Fruit fly (Drosophila melanogaster) whole organism, embryonic: Measurements from ENCODE around the gene CG13601.

Source experiments
- Abd-B ChIP-seq: fragments of 200-800 bp; sonication (Bioruptor generic); optimal IDR thresholded peaks from 2 replicates; lab custom pipeline; 2018; ENCODE audit warnings: missing biosample characterization, mild to moderate bottlenecking, missing genetic modification characterization, moderate library complexity
- Adf1 ChIP-seq: fragments of 200-800 bp; sonication (Bioruptor generic); IDR thresholded peaks from 2 replicates; pipeline ENCODE4 v1.3.6; 2022; ENCODE audit warnings: missing biosample characterization, missing genetic modification characterization
- Atf6 ChIP-seq: fragments of 200-800 bp; sonication (Bioruptor generic); IDR thresholded peaks from 2 replicates; pipeline ENCODE4 v1.3.6; 2022; ENCODE audit warnings: missing biosample characterization, missing genetic modification characterization
- C15 ChIP-seq: fragments of 200-800 bp; sonication (Bioruptor generic); IDR thresholded peaks from 3 replicates; pipeline ENCODE4 v1.3.6; 2022; ENCODE audit warnings: missing biosample characterization, missing genetic modification characterization
- CG10565 ChIP-seq: fragments of 200-800 bp; sonication (Bioruptor generic); optimal IDR thresholded peaks from 3 replicates; lab custom pipeline; 2016; ENCODE audit warnings: missing biosample characterization, mild to moderate bottlenecking, missing genetic modification characterization
- CG1233 ChIP-seq: fragments of 200-800 bp; sonication (Bioruptor generic); optimal IDR thresholded peaks from 4 replicates; lab custom pipeline; 2018; ENCODE audit warnings: missing biosample characterization, mild to moderate bottlenecking, missing genetic modification characterization
- CG12659 ChIP-seq: fragments of 200-800 bp; sonication (Bioruptor generic); optimal IDR thresholded peaks from 3 replicates; lab custom pipeline; 2017; ENCODE audit warnings: mild to moderate bottlenecking, missing biosample characterization, missing genetic modification reagents, missing genetic modification characterization
- CG14667 ChIP-seq: fragments of 200-800 bp; sonication (Bioruptor generic); IDR thresholded peaks from 2 replicates; pipeline ENCODE4 v1.3.6; 2022; ENCODE audit warnings: missing biosample characterization, missing genetic modification characterization
- CG18011 ChIP-seq: fragments of 200-800 bp; sonication (Bioruptor generic); optimal IDR thresholded peaks from 2 replicates; lab custom pipeline; 2017; ENCODE audit warnings: missing biosample characterization, missing genetic modification characterization, mild to moderate bottlenecking, moderate library complexity, missing genotype
- CG2199 ChIP-seq: fragments of 200-800 bp; sonication (Bioruptor generic); IDR thresholded peaks from 3 replicates; pipeline ENCODE4 v1.3.6; 2022; ENCODE audit warnings: missing biosample characterization, missing genetic modification characterization
- CG31365 ChIP-seq: fragments of 200-800 bp; sonication (Bioruptor generic); optimal IDR thresholded peaks from 2 replicates; lab custom pipeline; 2018; ENCODE audit warnings: missing biosample characterization, mild to moderate bottlenecking, missing genetic modification characterization
- CG31441 ChIP-seq: fragments of 200-800 bp; sonication (Bioruptor generic); IDR thresholded peaks from 2 replicates; pipeline ENCODE4 v1.3.6; 2022; ENCODE audit warnings: missing biosample characterization, missing genetic modification characterization
- CG34422 ChIP-seq: fragments of 200-800 bp; sonication (Bioruptor generic); IDR thresholded peaks from 3 replicates; pipeline ENCODE4 v1.3.6; 2022; ENCODE audit warnings: missing biosample characterization, missing genetic modification characterization
- CG5245 ChIP-seq: fragments of 200-800 bp; sonication (Bioruptor generic); optimal IDR thresholded peaks from 3 replicates; lab custom pipeline; 2016; ENCODE audit warnings: missing biosample characterization, missing genetic modification characterization
- CG6175 ChIP-seq: fragments of 200-800 bp; sonication (Bioruptor generic); IDR thresholded peaks from 3 replicates; pipeline ENCODE4 v1.3.6; 2022; ENCODE audit warnings: missing biosample characterization, missing genetic modification characterization
- CG6654 ChIP-seq: fragments of 200-800 bp; sonication (Bioruptor generic); optimal IDR thresholded peaks from 2 replicates; lab custom pipeline; 2017; ENCODE audit warnings: missing biosample characterization, mild to moderate bottlenecking, missing genetic modification characterization
- CG6813 ChIP-seq: fragments of 200-800 bp; sonication (Bioruptor generic); optimal IDR thresholded peaks from 2 replicates; lab custom pipeline; 2017; ENCODE audit warnings: missing biosample characterization, missing genetic modification characterization, mild to moderate bottlenecking, moderate library complexity, missing genetic modification reagents
- CG7745 ChIP-seq: fragments of 200-800 bp; sonication (Bioruptor generic); optimal IDR thresholded peaks from 2 replicates; lab custom pipeline; 2018; ENCODE audit warnings: missing biosample characterization, mild to moderate bottlenecking, missing genetic modification characterization, moderate library complexity
- CG8924 ChIP-seq: fragments of 200-800 bp; optimal IDR thresholded peaks from 3 replicates; lab custom pipeline; 2019; ENCODE audit warnings: missing biosample characterization, mild to moderate bottlenecking, missing genetic modification characterization, moderate library complexity
- Dp ChIP-seq: fragments of 200-800 bp; sonication (Bioruptor generic); optimal IDR thresholded peaks from 2 replicates; lab custom pipeline; 2018; ENCODE audit warnings: missing biosample characterization, mild to moderate bottlenecking, missing genetic modification characterization, moderate library complexity
- ERR ChIP-seq: fragments of 200-800 bp; sonication (Bioruptor generic); optimal IDR thresholded peaks from 2 replicates; lab custom pipeline; 2016; ENCODE audit warnings: missing biosample characterization, missing genetic modification characterization
- Fer3 ChIP-seq: fragments of 200-800 bp; sonication (Bioruptor generic); optimal IDR thresholded peaks from 2 replicates; lab custom pipeline; 2018; ENCODE audit warnings: missing biosample characterization, mild to moderate bottlenecking, missing genetic modification characterization, moderate library complexity
- Lim3 ChIP-seq: fragments of 200-800 bp; sonication (Bioruptor generic); IDR thresholded peaks from 2 replicates; pipeline ENCODE4 v1.3.6; 2022; ENCODE audit warnings: missing biosample characterization, missing genetic modification characterization
- Pdp1 ChIP-seq, 2 experiments: fragments of 200-800 bp; sonication (Bioruptor generic); optimal IDR thresholded peaks; 3 replicates each; lab custom pipeline; 2016; ENCODE audit warnings: missing biosample characterization in 2 of 2, missing genetic modification characterization in 2 of 2, mild to moderate bottlenecking in 1 of 2, moderate library complexity in 1 of 2
- Sox102F ChIP-seq: fragments of 200-800 bp; sonication (Bioruptor generic); optimal IDR thresholded peaks from 2 replicates; lab custom pipeline; 2018; ENCODE audit warnings: missing biosample characterization, mild to moderate bottlenecking, missing genetic modification characterization, moderate library complexity
- Ssrp ChIP-seq: fragments of 200-800 bp; sonication (Bioruptor generic); optimal IDR thresholded peaks from 2 replicates; lab custom pipeline; 2018; ENCODE audit warnings: missing biosample characterization, mild to moderate bottlenecking, missing genetic modification characterization, moderate library complexity
- Stat92E ChIP-seq, 3 experiments: fragments of >200 bp in 2 of 3; fragments of 200-800 bp in 1 of 3; sonication (Bioruptor generic) in 1 of 3; optimal IDR thresholded peaks; 2 replicates each; lab custom pipeline; 2017 to 2019; ENCODE audit warnings: missing biosample characterization in 3 of 3, missing genetic modification characterization in 3 of 3, mild to moderate bottlenecking in 1 of 3, moderate library complexity in 1 of 3
- Tbp ChIP-seq: fragments of >200 bp; optimal IDR thresholded peaks from 2 replicates; lab custom pipeline; 2018; ENCODE audit warnings: missing biosample characterization, missing genetic modification characterization
- Xrp1 ChIP-seq: fragments of 200-800 bp; sonication (Bioruptor generic); IDR thresholded peaks from 2 replicates; pipeline ENCODE4 v1.3.6; 2022; ENCODE audit warnings: missing biosample characterization, missing genetic modification characterization
- YL-1 ChIP-seq: fragments of 200-800 bp; sonication (Bioruptor generic); optimal IDR thresholded peaks from 3 replicates; lab custom pipeline; 2017; ENCODE audit warnings: missing biosample characterization, mild to moderate bottlenecking, missing genetic modification characterization
- abd-A ChIP-seq: fragments of 200-800 bp; sonication (Bioruptor generic); optimal IDR thresholded peaks from 3 replicates; lab custom pipeline; 2019; ENCODE audit warnings: missing biosample characterization, mild to moderate bottlenecking, missing genetic modification characterization, moderate library complexity
- ac ChIP-seq: fragments of 200-800 bp; sonication (Bioruptor generic); optimal IDR thresholded peaks from 3 replicates; lab custom pipeline; 2017; ENCODE audit warnings: missing biosample characterization, mild to moderate bottlenecking, missing genetic modification characterization
- ara ChIP-seq: fragments of 200-800 bp; sonication (Bioruptor generic); IDR thresholded peaks from 2 replicates; pipeline ENCODE4 v1.3.6; 2022; ENCODE audit warnings: missing biosample characterization, missing genetic modification characterization
- corto ChIP-seq: fragments of 200-800 bp; sonication (Bioruptor generic); optimal IDR thresholded peaks from 2 replicates; lab custom pipeline; 2016; ENCODE audit warnings: missing biosample characterization, mild to moderate bottlenecking, missing genetic modification characterization, moderate library complexity
- eyg ChIP-seq: fragments of 200-800 bp; sonication (Bioruptor generic); optimal IDR thresholded peaks from 3 replicates; lab custom pipeline; 2016; ENCODE audit warnings: missing biosample characterization, missing genetic modification characterization
- gcm ChIP-seq: fragments of 200-800 bp; sonication (Bioruptor generic); optimal IDR thresholded peaks from 2 replicates; lab custom pipeline; 2019; ENCODE audit warnings: missing biosample characterization, mild to moderate bottlenecking, missing genetic modification characterization, moderate library complexity
- grn ChIP-seq: fragments of 200-800 bp; sonication (Bioruptor generic); optimal IDR thresholded peaks from 3 replicates; lab custom pipeline; 2017; ENCODE audit warnings: missing biosample characterization, missing genetic modification characterization
- gsb-n ChIP-seq: fragments of 200-800 bp; sonication (Bioruptor generic); optimal IDR thresholded peaks from 3 replicates; lab custom pipeline; 2018; ENCODE audit warnings: missing biosample characterization, mild to moderate bottlenecking, missing genetic modification characterization
- ham ChIP-seq: fragments of 200-800 bp; sonication (Bioruptor generic); IDR thresholded peaks from 2 replicates; pipeline ENCODE4 v1.3.6; 2022; ENCODE audit warnings: missing biosample characterization, missing genetic modification characterization
- lmd ChIP-seq: fragments of 200-800 bp; sonication (Bioruptor generic); IDR thresholded peaks from 2 replicates; pipeline ENCODE4 v1.3.6; 2022; ENCODE audit warnings: missing biosample characterization, missing genetic modification characterization
- lov ChIP-seq, 2 experiments: fragments of 200-800 bp in 1 of 2; fragments of >200 bp in 1 of 2; sonication (Bioruptor generic) in 1 of 2; IDR thresholded peaks in 1 of 2; optimal IDR thresholded peaks in 1 of 2; 2 replicates in 1 of 2; 3 replicates in 1 of 2; pipeline versions ENCODE4 v1.3.6 to Lab custom; 2017 to 2022; ENCODE audit warnings: missing biosample characterization in 1 of 2, missing genetic modification characterization in 1 of 2
- pan ChIP-seq, 4 experiments: fragments of >200 bp in 3 of 4; fragments of 200-800 bp in 1 of 4; sonication (Bioruptor generic) in 1 of 4; optimal IDR thresholded peaks in 3 of 4; IDR thresholded peaks in 1 of 4; 2 replicates each; pipeline versions ENCODE4 v1.3.6 to Lab custom; 2017 to 2022; ENCODE audit warnings: missing biosample characterization in 2 of 4, missing genetic modification characterization in 2 of 4, mixed read lengths in 1 of 4
- pnt ChIP-seq: fragments of 200-800 bp; sonication (Bioruptor generic); optimal IDR thresholded peaks from 3 replicates; lab custom pipeline; 2016; ENCODE audit warnings: missing biosample characterization, missing genetic modification characterization
- tin ChIP-seq: fragments of 200-800 bp; sonication (Bioruptor generic); optimal IDR thresholded peaks from 3 replicates; lab custom pipeline; 2016; ENCODE audit warnings: missing biosample characterization, missing genetic modification characterization
- tll ChIP-seq, 2 experiments: fragments of 200-800 bp in 1 of 2; fragments of >200 bp in 1 of 2; sonication (Bioruptor generic) in 1 of 2; optimal IDR thresholded peaks; 2 replicates each; lab custom pipeline; 2017 to 2019; ENCODE audit warnings: missing biosample characterization in 2 of 2, missing genetic modification characterization in 2 of 2, mild to moderate bottlenecking in 1 of 2, moderate library complexity in 1 of 2
- vnd ChIP-seq: fragments of 200-800 bp; sonication (Bioruptor generic); IDR thresholded peaks from 3 replicates; pipeline ENCODE4 v1.3.6; 2022; ENCODE audit warnings: missing biosample characterization, missing genetic modification characterization; ENCODE audit not compliant: partially characterized antibody

Gene CG13601

dm6 chr3R:23933684-23934575, 6.5 kb upstream of the CG13601 start, which contains the start of gene CG5854 (continued):
- TF ChIP-seq pnt (GFP tag; lab: Kevin White, UChicago) (peak; percentile 48), CG31365 (tag; lab: Kevin White, UChicago) (peak; percentile 43), vnd (GFP tag; lab: Robert Waterston, UW) (no peak), CG34422 (GFP tag; lab: Robert Waterston, UW) (peak; percentile 63; the same call in 2 of the 3 replicates), Abd-B (GFP tag; lab: Kevin White, UChicago) (peak; percentile 33), CG14667 (peak; percentile 64), CG6654 (GFP tag; lab: Kevin White, UChicago) (peak; percentile 69), ara (GFP tag; lab: Robert Waterston, UW) (peak; percentile 63; the same call in 1 of the 2 replicates), CG2199 (GFP tag; lab: Robert Waterston, UW) (no peak), tin (GFP tag; lab: Kevin White, UChicago) (peak; percentile 77), abd-A (tag; lab: Kevin White, UChicago) (no peak), pan (optimal IDR thresholded peaks at IDR 0.05; lab: Kevin White, UChicago) (no peak), pan (GFP tag; optimal IDR thresholded peaks at IDR 0.05 in 1 of 2, IDR thresholded peaks at IDR 0.05 in 1 of 2) (peak in 1 of 2 experiments; percentile 83), lov (optimal IDR thresholded peaks at IDR 0.05; lab: Kevin White, UChicago) (no peak), lov (GFP tag; IDR thresholded peaks at IDR 0.05; lab: Robert Waterston, UW) (peak; percentile 88), CG12659 (GFP tag; lab: Kevin White, UChicago) (peak; percentile 69), Atf6 (GFP tag; lab: Robert Waterston, UW) (peak; percentile 37; the same call in 1 of the 2 replicates), Fer3 (tag; lab: Kevin White, UChicago) (peak; percentile 73), Sox102F (GFP tag; lab: Kevin White, UChicago) (peak; percentile 86), grn (GFP tag; lab: Kevin White, UChicago) (peak; percentile 52), eyg (GFP tag; lab: Kevin White, UChicago) (peak; percentile 35), Adf1 (no peak; the same call in 1 of the 2 replicates), CG31441 (GFP tag; lab: Robert Waterston, UW) (peak; percentile 71), lmd (peak; percentile 59), CG1233 (GFP tag; lab: Kevin White, UChicago) (peak; percentile 66), Lim3 (GFP tag; lab: Robert Waterston, UW) (0 out of 2 replicates have a peak, but pooled peaks have one; percentile 20), YL-1 (GFP tag; lab: Kevin White, UChicago) (peak; percentile 65), Stat92E (GFP tag; optimal IDR thresholded peaks at IDR 0.05; lab: Kevin White, UChicago) (peak in 1 of 3 experiments; percentile 74), CG6813 (peak; percentile 75), CG8924 (tag; lab: Kevin White, UChicago) (peak; percentile 73), gsb-n (tag; lab: Kevin White, UChicago) (peak; percentile 74), Pdp1 (GFP tag; optimal IDR thresholded peaks at IDR 0.05; lab: Kevin White, UChicago) (peak; percentile 58 to 71), tll (GFP tag; optimal IDR thresholded peaks at IDR 0.05; lab: Kevin White, UChicago) (no peak), CG6175 (GFP tag; lab: Robert Waterston, UW) (no peak), corto (GFP tag; lab: Kevin White, UChicago) (no peak), ham (GFP tag; lab: Robert Waterston, UW) (no peak), Tbp (GFP tag; lab: Kevin White, UChicago) (no peak), CG5245 (peak; percentile 64), ac (GFP tag; lab: Kevin White, UChicago) (no peak), C15 (0 out of 3 replicates have a peak, but pooled peaks have one; percentile 58), CG7745 (no peak), CG10565 (GFP tag; lab: Kevin White, UChicago) (no peak), CG18011 (GFP tag; lab: Kevin White, UChicago) (peak; percentile 39), Dp (GFP tag; lab: Kevin White, UChicago) (peak; percentile 95), Xrp1 (GFP tag; lab: Robert Waterston, UW) (peak; percentile 84), Ssrp (tag; lab: Kevin White, UChicago) (peak; percentile 68), ERR (GFP tag; lab: Kevin White, UChicago) (peak; percentile 19), gcm (GFP tag; lab: Kevin White, UChicago) (peak; percentile 74)
